Worm (Caenorhabditis elegans) whole organism, L1 larva: ENCODE measurements around the gene eri-9.

Experiments
- ceh-82 ChIP-seq, 3 experiments: fragments of 150-350 bp in 1 of 3; sonication (generic microtip) in 2 of 3; optimal IDR thresholded peaks; 2 replicates each; lab custom pipeline; 2014 to 2017; ENCODE audit warnings: missing biosample characterization in 3 of 3, missing genetic modification characterization in 3 of 3
- mep-1 ChIP-seq: fragments of 150-350 bp; optimal IDR thresholded peaks from 2 replicates; lab custom pipeline; 2014; ENCODE audit warnings: missing biosample characterization, missing genetic modification characterization
- ztf-4 ChIP-seq: fragments of 150-350 bp; optimal IDR thresholded peaks from 2 replicates; lab custom pipeline; 2014; ENCODE audit warnings: missing biosample characterization, missing genetic modification characterization

ce11 chrIII:4900260-4900659 lies 32.0 kb upstream of the eri-9 start, which contains the start of gene tag-340:
- no peak for TF ChIP-seq ztf-4 (tag; lab: Kevin White, UChicago)
- no peak for TF ChIP-seq ceh-82 (tag; optimal IDR thresholded peaks at IDR 0.05; lab: Kevin White, UChicago)
- TF ChIP-seq mep-1 (tag; lab: Kevin White, UChicago): no peak
